Fruit fly (Drosophila melanogaster): ENCODE measurements around the gene beat-IIIa.

beat-IIIa gene

DNA sequence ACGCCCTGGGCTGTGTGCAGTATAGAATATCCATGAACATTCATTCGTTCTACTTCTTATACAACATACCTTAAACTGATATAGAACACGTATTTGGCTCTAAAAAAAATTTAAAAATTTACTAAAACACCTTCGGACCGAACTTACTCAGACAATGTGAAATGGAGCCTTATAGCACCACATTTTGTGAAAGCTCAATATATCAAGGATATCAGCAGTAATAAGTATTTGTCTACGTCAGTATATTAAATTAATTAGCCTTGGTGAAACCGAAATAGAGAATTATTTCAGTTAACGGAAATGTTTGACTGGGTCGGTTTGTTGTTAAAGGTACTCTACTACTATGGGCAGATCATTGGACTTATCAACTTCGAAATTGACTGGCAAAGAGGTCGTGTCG, 45.5 kb downstream of the beat-IIIa start, which contains the start of gene Gr36a:
Gene Gr36a, plus strand, starts transcription at position 301 of the 400 bp plus-strand sequence.
- TF ChIP-seq CG11617 (GFP tag; optimal IDR thresholded peaks at IDR 0.05): no peak
- no peak for TF ChIP-seq kay (GFP tag; ENCODE audit: borderline replicate concordance)
- TF ChIP-seq Clk (GFP tag; optimal IDR thresholded peaks at IDR 0.05): no peak
- TF ChIP-seq CG14711 (tag; optimal IDR thresholded peaks at IDR 0.05): no peak
- no peak for TF ChIP-seq pad (GFP tag; optimal IDR thresholded peaks at IDR 0.05)

DNA sequence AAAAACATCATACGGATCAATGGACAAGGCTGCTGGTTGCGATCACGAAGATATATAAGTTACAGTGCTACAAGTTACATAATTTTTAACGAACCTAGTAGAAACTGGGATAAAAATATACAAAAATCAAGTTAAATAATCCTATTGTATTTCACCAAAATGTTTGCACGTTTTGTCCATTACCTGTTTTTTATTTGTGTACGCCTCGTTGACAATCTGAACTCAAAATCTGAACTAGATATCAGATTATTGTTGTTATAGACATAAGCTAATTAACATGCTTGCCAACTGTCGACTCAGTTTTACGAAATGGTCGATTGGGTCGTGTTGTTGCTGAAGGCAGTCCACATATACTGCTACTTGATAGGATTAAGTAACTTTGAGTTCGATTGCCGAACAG, 47.6 kb downstream of the beat-IIIa start, which contains the start of gene Gr36b:
Gene Gr36b, plus strand, starts transcription at position 301 of the 400 bp plus-strand sequence.
- no peak for TF ChIP-seq Hr96 (GFP tag; optimal IDR thresholded peaks at IDR 0.05)
- TF ChIP-seq CG11617 (GFP tag; optimal IDR thresholded peaks at IDR 0.05): no peak
- TF ChIP-seq CG12768 (GFP tag; optimal IDR thresholded peaks at IDR 0.05): no peak
- TF ChIP-seq Mnt (GFP tag; optimal IDR thresholded peaks at IDR 0.05): no peak
- TF ChIP-seq tj (GFP tag; optimal IDR thresholded peaks at IDR 0.05): no peak
- TF ChIP-seq toe (GFP tag; optimal IDR thresholded peaks at IDR 0.05): no peak
- no peak for TF ChIP-seq CG1620 (GFP tag; optimal IDR thresholded peaks at IDR 0.05)
- no peak for TF ChIP-seq bab1 (GFP tag; optimal IDR thresholded peaks at IDR 0.05)
- TF ChIP-seq pad (GFP tag; optimal IDR thresholded peaks at IDR 0.05): no peak
- no peak for TF ChIP-seq CG5204 (GFP tag; optimal IDR thresholded peaks at IDR 0.05)
- no peak for TF ChIP-seq CG7101 (tag; optimal IDR thresholded peaks at IDR 0.05)
- no peak for TF ChIP-seq CG7045 (GFP tag; optimal IDR thresholded peaks at IDR 0.05)
- TF ChIP-seq Clk (GFP tag; optimal IDR thresholded peaks at IDR 0.05): no peak
- no peak for TF ChIP-seq CG14711 (tag; optimal IDR thresholded peaks at IDR 0.05)
- TF ChIP-seq cic (GFP tag; optimal IDR thresholded peaks at IDR 0.05): no peak
- TF ChIP-seq cnc (optimal IDR thresholded peaks at IDR 0.05): no peak
- no peak for TF ChIP-seq kay (GFP tag; ENCODE audit: borderline replicate concordance)

DNA sequence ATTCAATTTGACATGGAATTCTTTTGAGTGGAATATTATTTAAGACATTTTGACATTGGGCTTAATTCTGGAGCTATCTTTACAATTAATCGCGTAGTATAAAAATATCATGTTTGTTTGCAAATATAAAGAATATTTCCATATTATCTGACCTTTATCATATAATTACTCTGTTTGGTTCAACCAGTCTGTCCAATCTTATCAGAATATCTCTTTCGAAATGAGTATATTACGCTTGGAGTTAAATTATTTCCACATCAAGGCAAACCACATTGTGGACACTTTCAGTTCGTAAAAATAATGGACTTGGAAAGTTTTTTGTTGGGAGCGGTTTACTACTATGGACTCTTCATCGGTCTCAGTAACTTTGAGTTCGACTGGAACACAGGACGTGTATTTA, 49.2 kb downstream of the beat-IIIa start, which contains the start of gene Gr36c:
Gene Gr36c, plus strand, starts transcription at position 301 of the 400 bp plus-strand sequence.
- TF ChIP-seq ovo (GFP tag; optimal IDR thresholded peaks at IDR 0.05): no peak
- TF ChIP-seq kay (GFP tag; ENCODE audit: borderline replicate concordance): no peak
- TF ChIP-seq cic (GFP tag; optimal IDR thresholded peaks at IDR 0.05): no peak
- no peak for TF ChIP-seq CG7101 (tag; optimal IDR thresholded peaks at IDR 0.05)
- no peak for TF ChIP-seq Hr96 (GFP tag; optimal IDR thresholded peaks at IDR 0.05)
- no peak for TF ChIP-seq CG11617 (GFP tag; optimal IDR thresholded peaks at IDR 0.05)
- no peak for TF ChIP-seq cnc (optimal IDR thresholded peaks at IDR 0.05)
- no peak for TF ChIP-seq CG14711 (tag; optimal IDR thresholded peaks at IDR 0.05)

DNA sequence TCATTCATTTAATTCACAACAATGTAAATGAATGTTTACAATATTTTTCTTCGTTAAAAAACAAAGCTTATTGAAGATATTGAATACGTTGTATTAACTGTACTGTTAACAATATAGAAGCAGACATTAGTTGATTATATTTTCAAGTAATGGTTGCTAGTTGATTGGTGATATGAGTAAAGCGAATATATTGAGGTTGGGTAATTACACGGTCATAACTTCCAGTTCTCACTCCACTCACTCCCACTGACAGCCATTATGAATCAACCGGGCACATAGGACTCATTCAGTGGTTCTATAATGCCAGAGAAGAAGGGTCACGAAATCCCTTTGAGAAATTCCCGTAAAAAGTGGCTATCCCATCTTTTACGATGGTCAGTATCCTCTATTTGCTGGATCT, 50.8 kb downstream of the beat-IIIa start, which contains the start of gene Grl36a:
Gene Grl36a, plus strand, starts transcription at position 301 of the 400 bp plus-strand sequence.
- TF ChIP-seq CG33017 (tag; optimal IDR thresholded peaks at IDR 0.05): no peak
- TF ChIP-seq CG14711 (tag; optimal IDR thresholded peaks at IDR 0.05): no peak
- no peak for TF ChIP-seq CG7101 (tag; optimal IDR thresholded peaks at IDR 0.05)
- no peak for TF ChIP-seq tj (GFP tag; optimal IDR thresholded peaks at IDR 0.05)
- no peak for TF ChIP-seq toe (GFP tag; optimal IDR thresholded peaks at IDR 0.05)
- TF ChIP-seq cnc (optimal IDR thresholded peaks at IDR 0.05): no peak
- TF ChIP-seq CG7045 (GFP tag; optimal IDR thresholded peaks at IDR 0.05): no peak
- no peak for TF ChIP-seq Hr96 (GFP tag; optimal IDR thresholded peaks at IDR 0.05)
- no peak for TF ChIP-seq kay (GFP tag; ENCODE audit: borderline replicate concordance)
- no peak for TF ChIP-seq ovo (GFP tag; optimal IDR thresholded peaks at IDR 0.05)
- TF ChIP-seq CG12768 (GFP tag; optimal IDR thresholded peaks at IDR 0.05): no peak
- no peak for TF ChIP-seq Clk (GFP tag; optimal IDR thresholded peaks at IDR 0.05)
- no peak for TF ChIP-seq Mnt (GFP tag; optimal IDR thresholded peaks at IDR 0.05)
- no peak for TF ChIP-seq cic (GFP tag; optimal IDR thresholded peaks at IDR 0.05)
- TF ChIP-seq pad (GFP tag; optimal IDR thresholded peaks at IDR 0.05): no peak
- TF ChIP-seq CG5204 (GFP tag; optimal IDR thresholded peaks at IDR 0.05): no peak
- no peak for TF ChIP-seq Crg-1 (GFP tag; optimal IDR thresholded peaks at IDR 0.05)
- no peak for TF ChIP-seq CG11617 (GFP tag; optimal IDR thresholded peaks at IDR 0.05)
- TF ChIP-seq CG1620 (GFP tag; optimal IDR thresholded peaks at IDR 0.05): no peak

DNA sequence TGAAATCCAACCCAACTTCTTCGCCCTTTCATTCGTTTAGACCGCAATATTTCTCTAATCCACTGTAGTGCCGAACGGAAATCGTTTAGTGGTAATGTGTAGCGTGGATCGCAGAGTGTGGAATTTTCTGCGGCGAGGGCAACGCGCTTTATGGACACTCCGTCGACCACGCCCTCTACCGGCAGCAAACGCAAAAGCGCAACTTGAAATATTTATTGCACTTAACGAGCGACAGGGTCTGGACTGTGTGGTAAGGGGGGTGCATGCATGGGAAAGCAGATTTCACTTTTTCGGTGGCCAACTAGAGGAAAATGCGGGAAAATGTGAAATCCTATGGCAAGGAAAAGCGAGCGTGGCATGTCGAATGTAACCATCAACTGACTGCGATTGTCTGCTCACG, 64.4 kb downstream of the beat-IIIa start:
- TF ChIP-seq ovo (GFP tag; optimal IDR thresholded peaks at IDR 0.05) (no peak), bab1 (GFP tag; optimal IDR thresholded peaks at IDR 0.05) (no peak), CG11617 (GFP tag; optimal IDR thresholded peaks at IDR 0.05) (no peak), CG1620 (GFP tag; optimal IDR thresholded peaks at IDR 0.05) (no peak), CG7045 (GFP tag; optimal IDR thresholded peaks at IDR 0.05) (no peak), cic (GFP tag; optimal IDR thresholded peaks at IDR 0.05) (no peak), kay (GFP tag; ENCODE audit: borderline replicate concordance) (no peak), Crg-1 (GFP tag; optimal IDR thresholded peaks at IDR 0.05) (no peak), CG33017 (tag; optimal IDR thresholded peaks at IDR 0.05) (no peak), pad (GFP tag; optimal IDR thresholded peaks at IDR 0.05) (no peak), Mnt (GFP tag; optimal IDR thresholded peaks at IDR 0.05) (no peak), CG14711 (tag; optimal IDR thresholded peaks at IDR 0.05) (no peak), CG7101 (tag; optimal IDR thresholded peaks at IDR 0.05) (no peak), CG12768 (GFP tag; optimal IDR thresholded peaks at IDR 0.05) (no peak), Hr96 (GFP tag; optimal IDR thresholded peaks at IDR 0.05) (no peak)

DNA sequence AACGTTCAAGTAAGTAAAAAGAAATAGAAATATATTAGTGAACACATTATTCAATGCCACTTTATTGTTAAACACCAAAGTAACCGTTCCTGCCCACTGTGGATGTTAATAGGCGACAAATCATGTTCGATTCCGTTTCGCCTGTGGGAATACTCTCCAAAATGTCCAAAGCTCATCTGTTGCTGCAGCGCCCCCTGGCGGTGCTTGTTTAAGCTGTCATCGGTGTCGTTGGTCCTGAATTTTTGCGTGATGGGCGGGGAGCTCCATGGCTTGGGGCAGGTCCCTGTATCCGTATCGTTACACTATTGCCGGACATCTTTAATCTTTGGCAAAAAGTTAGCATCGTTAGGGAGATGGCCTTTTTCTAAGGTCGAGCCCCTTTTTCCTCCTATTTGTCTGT, 71.0 kb downstream of the beat-IIIa start:
- TF ChIP-seq toe (GFP tag; optimal IDR thresholded peaks at IDR 0.05): no peak
- no peak for TF ChIP-seq bab1 (GFP tag; optimal IDR thresholded peaks at IDR 0.05)
- TF ChIP-seq ovo (GFP tag; optimal IDR thresholded peaks at IDR 0.05): no peak
- no peak for TF ChIP-seq Hr96 (GFP tag; optimal IDR thresholded peaks at IDR 0.05)
- TF ChIP-seq CG33017 (tag; optimal IDR thresholded peaks at IDR 0.05): no peak
- no peak for TF ChIP-seq pad (GFP tag; optimal IDR thresholded peaks at IDR 0.05)
- TF ChIP-seq Mnt (GFP tag; optimal IDR thresholded peaks at IDR 0.05): no peak
- no peak for TF ChIP-seq CG7101 (tag; optimal IDR thresholded peaks at IDR 0.05)
- TF ChIP-seq cnc (optimal IDR thresholded peaks at IDR 0.05): no peak
- TF ChIP-seq kay (GFP tag; ENCODE audit: borderline replicate concordance): no peak
- no peak for TF ChIP-seq CG12768 (GFP tag; optimal IDR thresholded peaks at IDR 0.05)

Data from whole organism, adult.